Fruit fly (Drosophila melanogaster) whole organism, adult: ENCODE data around the gene foxo.

Experiments
- CG12768 ChIP-seq: fragments of 200-800 bp; sonication (Bioruptor generic); optimal IDR thresholded peaks from 2 replicates; lab custom pipeline; 2017; ENCODE audit warnings: missing biosample characterization, missing genetic modification characterization, mild to moderate bottlenecking, moderate library complexity, missing genetic modification reagents
- CG14711 ChIP-seq: fragments of 200-800 bp; sonication (Bioruptor generic); optimal IDR thresholded peaks from 2 replicates; lab custom pipeline; 2018; ENCODE audit warnings: missing biosample characterization, mild to moderate bottlenecking, missing genetic modification characterization, moderate library complexity
- CG1620 ChIP-seq: fragments of 200-800 bp; sonication (Bioruptor generic); optimal IDR thresholded peaks from 2 replicates; lab custom pipeline; 2016; ENCODE audit warnings: missing biosample characterization, missing genetic modification characterization
- CG33017 ChIP-seq: fragments of 200-800 bp; sonication (Bioruptor generic); optimal IDR thresholded peaks from 2 replicates; lab custom pipeline; 2018; ENCODE audit warnings: missing biosample characterization, mild to moderate bottlenecking, missing genetic modification characterization, moderate library complexity
- Mnt ChIP-seq: fragments of 200-800 bp; sonication (Bioruptor generic); optimal IDR thresholded peaks from 2 replicates; lab custom pipeline; 2016; ENCODE audit warnings: missing biosample characterization, mild to moderate bottlenecking, missing genetic modification characterization
- cic ChIP-seq: fragments of 200-800 bp; sonication (Bioruptor generic); optimal IDR thresholded peaks from 2 replicates; lab custom pipeline; 2017; ENCODE audit warnings: missing biosample characterization, mild to moderate bottlenecking, missing genetic modification characterization, moderate library complexity
- cnc ChIP-seq, 2 experiments: fragments of >200 bp; optimal IDR thresholded peaks; 2 replicates each; lab custom pipeline; 2017
- kay ChIP-seq: fragments of 200-800 bp; sonication (Bioruptor generic); peaks from one replicate; lab custom pipeline; 2016; ENCODE audit warnings: missing biosample characterization, missing genetic modification characterization, borderline replicate concordance
- ovo ChIP-seq: fragments of 200-800 bp; sonication (Bioruptor generic); optimal IDR thresholded peaks from 2 replicates; lab custom pipeline; 2016; ENCODE audit warnings: missing biosample characterization, missing genetic modification characterization
- pad ChIP-seq: fragments of 200-800 bp; sonication (Bioruptor generic); optimal IDR thresholded peaks from 3 replicates; lab custom pipeline; 2017; ENCODE audit warnings: missing biosample characterization, missing genetic modification characterization, mild to moderate bottlenecking, moderate library complexity, missing genetic modification reagents
- tj ChIP-seq: fragments of 200-800 bp; sonication (Bioruptor generic); optimal IDR thresholded peaks from 3 replicates; lab custom pipeline; 2017; ENCODE audit warnings: missing biosample characterization, mild to moderate bottlenecking, missing genetic modification characterization, moderate library complexity
- toe ChIP-seq: fragments of 200-800 bp; sonication (Bioruptor generic); optimal IDR thresholded peaks from 2 replicates; lab custom pipeline; 2016; ENCODE audit warnings: missing biosample characterization, missing genetic modification characterization

DNA sequence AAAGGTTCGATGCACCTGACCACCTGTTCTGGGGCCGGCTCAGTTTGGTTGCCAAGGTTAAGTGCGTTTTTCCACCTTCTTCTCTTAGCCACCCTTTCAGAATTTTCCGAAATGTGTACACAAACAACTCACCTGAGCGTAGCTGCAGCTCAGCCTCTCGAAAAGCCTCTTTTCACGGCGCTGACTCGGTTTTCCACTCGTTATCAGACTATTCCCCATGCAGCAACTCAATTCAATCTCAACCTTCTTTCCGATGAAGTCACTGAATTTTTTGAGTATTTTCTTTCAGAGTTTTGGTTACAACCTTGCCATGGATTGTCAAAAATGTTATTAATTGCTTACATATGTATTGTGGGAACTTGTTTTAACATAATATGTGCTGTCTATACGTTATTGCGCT is 50.9 kb downstream of the foxo start:
- TF ChIP-seq pad (GFP tag; lab: Kevin White, UChicago) (no peak), CG14711 (tag; lab: Kevin White, UChicago) (no peak), ovo (GFP tag; lab: Kevin White, UChicago) (no peak), tj (GFP tag; lab: Kevin White, UChicago) (no peak), cic (GFP tag; lab: Kevin White, UChicago) (no peak), CG1620 (no peak), CG33017 (tag; lab: Kevin White, UChicago) (no peak), Mnt (GFP tag; lab: Kevin White, UChicago) (no peak), cnc (optimal IDR thresholded peaks at IDR 0.05; lab: Kevin White, UChicago) (no peak), toe (GFP tag; lab: Kevin White, UChicago) (no peak), CG12768 (GFP tag; lab: Kevin White, UChicago) (no peak), kay (GFP tag; lab: Kevin White, UChicago) (no peak)
